Fruit fly (Drosophila melanogaster) whole organism, embryonic: ENCODE measurements around the gene Uba2.

ENCODE experiments used
- Blimp-1 ChIP-seq: fragments of 200-800 bp; sonication (Bioruptor generic); optimal IDR thresholded peaks from 3 replicates; lab custom pipeline; 2018; ENCODE audit warnings: missing biosample characterization, missing genetic modification characterization, mild to moderate bottlenecking, moderate library complexity, missing genetic modification reagents
- CG10147 ChIP-seq: fragments of 200-800 bp; sonication (Bioruptor generic); optimal IDR thresholded peaks from 2 replicates; lab custom pipeline; 2019; ENCODE audit warnings: missing biosample characterization, mild to moderate bottlenecking, missing genetic modification characterization, moderate library complexity
- CG12219 ChIP-seq: fragments of 200-800 bp; sonication (Bioruptor generic); optimal IDR thresholded peaks from 3 replicates; lab custom pipeline; 2018; ENCODE audit warnings: missing biosample characterization, mild to moderate bottlenecking, missing genetic modification characterization
- CG12769 ChIP-seq: fragments of 200-800 bp; sonication (Bioruptor generic); optimal IDR thresholded peaks from 2 replicates; lab custom pipeline; 2019; ENCODE audit warnings: missing biosample characterization, mild to moderate bottlenecking, missing genetic modification characterization, moderate library complexity
- CG13894 ChIP-seq: fragments of 200-800 bp; sonication (Bioruptor generic); optimal IDR thresholded peaks from 3 replicates; lab custom pipeline; 2018; ENCODE audit warnings: missing biosample characterization, mild to moderate bottlenecking, missing genetic modification characterization, moderate library complexity
- CG14441 ChIP-seq: fragments of 200-800 bp; sonication (Bioruptor generic); IDR thresholded peaks from 2 replicates; pipeline ENCODE4 v1.3.6; 2022; ENCODE audit warnings: missing biosample characterization, missing genetic modification characterization
- CG15011 ChIP-seq: fragments of 200-800 bp; sonication (Bioruptor generic); optimal IDR thresholded peaks from 3 replicates; lab custom pipeline; 2018; ENCODE audit warnings: missing biosample characterization, mild to moderate bottlenecking, missing genetic modification characterization
- CG15269 ChIP-seq: fragments of 200-800 bp; sonication (Bioruptor generic); optimal IDR thresholded peaks from 2 replicates; lab custom pipeline; 2018; ENCODE audit warnings: missing biosample characterization, mild to moderate bottlenecking, missing genetic modification characterization, moderate library complexity
- CG15479 ChIP-seq: fragments of 200-800 bp; sonication (Bioruptor generic); optimal IDR thresholded peaks from 3 replicates; lab custom pipeline; 2019; ENCODE audit warnings: missing biosample characterization, mild to moderate bottlenecking, missing genetic modification characterization, moderate library complexity
- CG15601 ChIP-seq: fragments of 200-800 bp; sonication (Bioruptor generic); optimal IDR thresholded peaks from 3 replicates; lab custom pipeline; 2019; ENCODE audit warnings: missing biosample characterization, mild to moderate bottlenecking, missing genetic modification characterization, moderate library complexity
- CG1603 ChIP-seq: fragments of 200-800 bp; sonication (Bioruptor generic); optimal IDR thresholded peaks from 2 replicates; lab custom pipeline; 2019; ENCODE audit warnings: missing biosample characterization, mild to moderate bottlenecking, missing genetic modification characterization, moderate library complexity
- CG1792 ChIP-seq: fragments of 200-800 bp; sonication (Bioruptor generic); optimal IDR thresholded peaks from 2 replicates; lab custom pipeline; 2016; ENCODE audit warnings: missing biosample characterization, missing genetic modification characterization
- CG2120 ChIP-seq: fragments of 200-800 bp; sonication (Bioruptor generic); optimal IDR thresholded peaks from 3 replicates; lab custom pipeline; 2016; ENCODE audit warnings: missing biosample characterization, missing genetic modification characterization
- CG30431 ChIP-seq: fragments of 200-800 bp; sonication (Bioruptor generic); optimal IDR thresholded peaks from 2 replicates; lab custom pipeline; 2017; ENCODE audit warnings: missing biosample characterization, missing genetic modification characterization
- CG31224 ChIP-seq: fragments of 200-800 bp; sonication (Bioruptor generic); IDR thresholded peaks from 2 replicates; pipeline ENCODE4 v1.3.6; 2022; ENCODE audit warnings: missing biosample characterization, missing genetic modification characterization
- CG3726 ChIP-seq: fragments of 200-800 bp; sonication (Bioruptor generic); IDR thresholded peaks from 3 replicates; pipeline ENCODE4, ENCODE4 v1.3.6; 2022; ENCODE audit warnings: missing biosample characterization, missing genetic modification characterization
- CG7963 ChIP-seq: fragments of 200-800 bp; sonication (Bioruptor generic); IDR thresholded peaks from 3 replicates; pipeline ENCODE4 v1.3.6; 2022; ENCODE audit warnings: missing biosample characterization, missing genetic modification characterization; ENCODE audit not compliant: partially characterized antibody
- CG8765 ChIP-seq: fragments of 200-800 bp; sonication (Bioruptor generic); IDR thresholded peaks from 2 replicates; pipeline ENCODE4 v1.3.6; 2022; ENCODE audit warnings: missing biosample characterization, missing genetic modification characterization
- CG8924 ChIP-seq: fragments of 200-800 bp; optimal IDR thresholded peaks from 3 replicates; lab custom pipeline; 2019; ENCODE audit warnings: missing biosample characterization, mild to moderate bottlenecking, missing genetic modification characterization, moderate library complexity
- CG9876 ChIP-seq: fragments of 200-800 bp; sonication (Bioruptor generic); optimal IDR thresholded peaks from 2 replicates; lab custom pipeline; 2016; ENCODE audit warnings: missing biosample characterization, missing genetic modification characterization
- Chrac-16 ChIP-seq: fragments of 200-800 bp; sonication (Bioruptor generic); optimal IDR thresholded peaks from 3 replicates; lab custom pipeline; 2016; ENCODE audit warnings: missing biosample characterization, missing genetic modification characterization
- D19A ChIP-seq: fragments of 200-800 bp; optimal IDR thresholded peaks from 3 replicates; lab custom pipeline; 2019; ENCODE audit warnings: missing biosample characterization, mild to moderate bottlenecking, missing genetic modification characterization, moderate library complexity
- Dip3 ChIP-seq: fragments of 200-800 bp; sonication (Bioruptor generic); optimal IDR thresholded peaks from 3 replicates; lab custom pipeline; 2016; ENCODE audit warnings: missing biosample characterization, missing genetic modification characterization
- Ets97D ChIP-seq: fragments of 200-800 bp; sonication (Bioruptor generic); optimal IDR thresholded peaks from 3 replicates; lab custom pipeline; 2016; ENCODE audit warnings: missing biosample characterization, missing genetic modification characterization
- HmgZ ChIP-seq: fragments of 200-800 bp; sonication (Bioruptor generic); optimal IDR thresholded peaks from 2 replicates; lab custom pipeline; 2018; ENCODE audit warnings: missing biosample characterization, mild to moderate bottlenecking, missing genetic modification characterization
- Jarid2 ChIP-seq: fragments of 200-800 bp; sonication (Bioruptor generic); optimal IDR thresholded peaks from 3 replicates; lab custom pipeline; 2017; ENCODE audit warnings: mild to moderate bottlenecking, missing biosample characterization, missing genetic modification reagents, missing genetic modification characterization
- MBD-R2 ChIP-seq: fragments of 200-800 bp; sonication (Bioruptor generic); IDR thresholded peaks from 2 replicates; pipeline ENCODE4 v1.3.6; 2022; ENCODE audit warnings: missing biosample characterization, missing genetic modification characterization
- MTF-1 ChIP-seq: fragments of 200-800 bp; sonication (Bioruptor generic); optimal IDR thresholded peaks from 2 replicates; lab custom pipeline; 2018; ENCODE audit warnings: missing biosample characterization, mild to moderate bottlenecking, missing genetic modification characterization, borderline replicate concordance
- Mad ChIP-seq: fragments of 200-800 bp; sonication (Bioruptor generic); optimal IDR thresholded peaks from 2 replicates; lab custom pipeline; 2016; ENCODE audit warnings: missing biosample characterization, missing genetic modification characterization
- Mrtf ChIP-seq: fragments of 200-800 bp; sonication (Bioruptor generic); IDR thresholded peaks from 3 replicates; pipeline ENCODE4 v1.3.6; 2022; ENCODE audit warnings: missing biosample characterization, missing genetic modification characterization
- Sry-δ ChIP-seq: fragments of 200-800 bp; sonication (Bioruptor generic); optimal IDR thresholded peaks from 2 replicates; lab custom pipeline; 2016; ENCODE audit warnings: missing biosample characterization, missing genetic modification characterization
- Xrp1 ChIP-seq: fragments of 200-800 bp; sonication (Bioruptor generic); IDR thresholded peaks from 2 replicates; pipeline ENCODE4 v1.3.6; 2022; ENCODE audit warnings: missing biosample characterization, missing genetic modification characterization
- bab2 ChIP-seq: fragments of 200-800 bp; sonication (Bioruptor generic); optimal IDR thresholded peaks from 2 replicates; lab custom pipeline; 2016; ENCODE audit warnings: missing biosample characterization, missing genetic modification characterization
- disco-r ChIP-seq: fragments of 200-800 bp; sonication (Bioruptor generic); optimal IDR thresholded peaks from 2 replicates; lab custom pipeline; 2016; ENCODE audit warnings: missing biosample characterization, missing genetic modification characterization
- dmrt11E ChIP-seq: fragments of 200-800 bp; sonication (Bioruptor generic); optimal IDR thresholded peaks from 3 replicates; lab custom pipeline; 2018; ENCODE audit warnings: missing biosample characterization, mild to moderate bottlenecking, missing genetic modification characterization, moderate library complexity
- dmrt99B ChIP-seq: fragments of 200-800 bp; sonication (Bioruptor generic); optimal IDR thresholded peaks from 2 replicates; lab custom pipeline; 2018; ENCODE audit warnings: missing biosample characterization, mild to moderate bottlenecking, missing genetic modification characterization, moderate library complexity
- fd102C ChIP-seq: fragments of 200-800 bp; sonication (Bioruptor generic); optimal IDR thresholded peaks from 2 replicates; lab custom pipeline; 2018; ENCODE audit warnings: missing biosample characterization, mild to moderate bottlenecking, missing genetic modification characterization, moderate library complexity
- gem ChIP-seq: fragments of 200-800 bp; sonication (Bioruptor generic); optimal IDR thresholded peaks from 2 replicates; lab custom pipeline; 2019; ENCODE audit warnings: missing biosample characterization, mild to moderate bottlenecking, missing genetic modification characterization, moderate library complexity
- hkb ChIP-seq, 2 experiments: fragments of 200-800 bp in 1 of 2; fragments of >200 bp in 1 of 2; sonication (Bioruptor generic) in 1 of 2; IDR thresholded peaks in 1 of 2; optimal IDR thresholded peaks in 1 of 2; 2 replicates each; pipeline versions ENCODE4 v1.3.6 to Lab custom; 2017 to 2022; ENCODE audit warnings: missing biosample characterization in 1 of 2, missing genetic modification characterization in 1 of 2
- insv ChIP-seq, 2 experiments: fragments of 200-800 bp; sonication (Bioruptor generic); optimal IDR thresholded peaks; 3 replicates each; lab custom pipeline; 2016 to 2018; ENCODE audit warnings: missing biosample characterization in 2 of 2, missing genetic modification characterization in 2 of 2
- lilli ChIP-seq: fragments of 200-800 bp; sonication (Bioruptor generic); optimal IDR thresholded peaks from 3 replicates; lab custom pipeline; 2016; ENCODE audit warnings: missing biosample characterization, missing genetic modification characterization
- maf-S ChIP-seq: fragments of 200-800 bp; sonication (Bioruptor generic); optimal IDR thresholded peaks from 2 replicates; lab custom pipeline; 2016; ENCODE audit warnings: missing biosample characterization, missing genetic modification characterization
- pho ChIP-seq: fragments of 200-800 bp; sonication (Bioruptor generic); optimal IDR thresholded peaks from 2 replicates; lab custom pipeline; 2016; ENCODE audit warnings: missing biosample characterization, missing genetic modification characterization
- pum ChIP-seq: fragments of 200-800 bp; sonication (Bioruptor generic); optimal IDR thresholded peaks from 2 replicates; lab custom pipeline; 2016; ENCODE audit warnings: missing biosample characterization, missing genetic modification characterization
- rib ChIP-seq: fragments of 200-800 bp; sonication (Bioruptor generic); IDR thresholded peaks from 2 replicates; pipeline ENCODE4 v1.3.6; 2022; ENCODE audit warnings: missing biosample characterization, missing genetic modification characterization
- row ChIP-seq: fragments of 200-800 bp; sonication (Bioruptor generic); IDR thresholded peaks from 3 replicates; pipeline ENCODE4 v1.3.6; 2022; ENCODE audit warnings: missing biosample characterization, missing genetic modification characterization
- seq ChIP-seq: fragments of 200-800 bp; sonication (Bioruptor generic); IDR thresholded peaks from 2 replicates; pipeline ENCODE4 v1.3.6; 2022; ENCODE audit warnings: missing biosample characterization, missing genetic modification characterization
- sob ChIP-seq: fragments of 200-800 bp; sonication (Bioruptor generic); IDR thresholded peaks from 2 replicates; pipeline ENCODE4 v1.3.6; 2022; ENCODE audit warnings: missing biosample characterization, missing genetic modification characterization
- ttk ChIP-seq: fragments of 200-800 bp; sonication (Bioruptor generic); IDR thresholded peaks from 2 replicates; pipeline ENCODE4 v2.1.2; 2022; ENCODE audit warnings: missing biosample characterization, missing genetic modification characterization
- zen2 ChIP-seq: fragments of 200-800 bp; sonication (Bioruptor generic); IDR thresholded peaks from 3 replicates; pipeline ENCODE4 v1.3.6; 2022; ENCODE audit warnings: missing biosample characterization, missing genetic modification characterization; ENCODE audit not compliant: partially characterized antibody

The Uba2 gene

dm6 chr3L:8081822-8082221 lies 45.8 kb downstream of the Uba2 start (continued):
- TF ChIP-seq dmrt99B (tag; lab: Kevin White, UChicago) (peak; percentile 40), CG8924 (tag; lab: Kevin White, UChicago) (peak; percentile 6), pho (GFP tag; lab: Kevin White, UChicago) (peak; percentile 39), CG7963 (GFP tag; lab: Robert Waterston, UW) (no peak), CG1603 (tag; lab: Kevin White, UChicago) (peak; percentile 40), maf-S (GFP tag; lab: Kevin White, UChicago) (no peak), CG31224 (GFP tag; lab: Robert Waterston, UW) (no peak), sob (GFP tag; lab: Robert Waterston, UW) (peak; percentile 66), Dip3 (no peak), CG12219 (GFP tag; lab: Kevin White, UChicago) (peak; percentile 41), rib (GFP tag; lab: Robert Waterston, UW) (peak; percentile 31; the same call in 1 of the 2 replicates), zen2 (GFP tag; lab: Robert Waterston, UW) (peak; percentile 68), lilli (GFP tag; lab: Kevin White, UChicago) (peak; percentile 58), CG10147 (peak; percentile 31), pum (GFP tag; lab: Kevin White, UChicago) (no peak), Jarid2 (peak; percentile 63), CG1792 (GFP tag; lab: Kevin White, UChicago) (peak; percentile 1), CG14441 (GFP tag; lab: Robert Waterston, UW) (no peak), Blimp-1 (GFP tag; lab: Kevin White, UChicago) (no peak), Mad (GFP tag; lab: Kevin White, UChicago) (peak; percentile 17), CG8765 (GFP tag; lab: Robert Waterston, UW) (no peak), dmrt11E (no peak), MTF-1 (GFP tag; lab: Kevin White, UChicago) (peak; percentile 74), Xrp1 (peak; percentile 31; the same call in 1 of the 2 replicates), seq (GFP tag; lab: Robert Waterston, UW) (peak; percentile 36; the same call in 1 of the 2 replicates), CG12769 (tag; lab: Kevin White, UChicago) (peak; percentile 62), bab2 (GFP tag; lab: Kevin White, UChicago) (peak; percentile 1), CG9876 (no peak), CG2120 (GFP tag; lab: Kevin White, UChicago) (peak; percentile 56), D19A (tag; lab: Kevin White, UChicago) (peak; percentile 34), Ets97D (GFP tag; lab: Kevin White, UChicago) (peak; percentile 13), CG3726 (GFP tag; lab: Robert Waterston, UW) (no peak), CG15269 (peak; percentile 63), HmgZ (tag; lab: Kevin White, UChicago) (peak; percentile 61), Sry-δ (GFP tag; lab: Kevin White, UChicago) (no peak), row (peak; percentile 18; the same call in 1 of the 3 replicates), CG15601 (tag; lab: Kevin White, UChicago) (peak; percentile 10), CG15479 (GFP tag; lab: Kevin White, UChicago) (no peak), disco-r (GFP tag; lab: Kevin White, UChicago) (no peak), CG30431 (GFP tag; lab: Kevin White, UChicago) (no peak), Mrtf (no peak), ttk (GFP tag; lab: Robert Waterston, UW) (0 out of 2 replicates have a peak, but pooled peaks have one; percentile 20), insv (GFP tag; optimal IDR thresholded peaks at IDR 0.05; lab: Kevin White, UChicago) (no peak), fd102C (GFP tag; lab: Kevin White, UChicago) (no peak), CG15011 (GFP tag; lab: Kevin White, UChicago) (no peak), hkb (optimal IDR thresholded peaks at IDR 0.05; lab: Kevin White, UChicago) (no peak), hkb (GFP tag; IDR thresholded peaks at IDR 0.05; lab: Robert Waterston, UW) (peak; percentile 67), gem (tag; lab: Kevin White, UChicago) (no peak), Chrac-16 (GFP tag; lab: Kevin White, UChicago) (no peak), MBD-R2 (peak; percentile 14; the same call in 1 of the 2 replicates), CG13894 (tag; lab: Kevin White, UChicago) (peak; percentile 60)
